Worm (Caenorhabditis elegans) whole organism, young adult: ENCODE data around the gene spe-6.

Experiments
- B0035.1 ChIP-seq: sonication (generic microtip); optimal IDR thresholded peaks from 2 replicates; lab custom pipeline; 2016; ENCODE audit warnings: missing genetic modification characterization, mild to moderate bottlenecking, missing compliant biosample characterization, missing genotype, missing genetic modification reagents
- B0261.1 ChIP-seq: sonication (generic microtip); optimal IDR thresholded peaks from 2 replicates; lab custom pipeline; 2016; ENCODE audit warnings: mild to moderate bottlenecking, missing genetic modification characterization, moderate library complexity, missing compliant biosample characterization
- B0336.3 ChIP-seq: fragments of 200-800 bp; sonication (Bioruptor generic); IDR thresholded peaks from 2 replicates; pipeline ENCODE4 v1.3.6; 2022; ENCODE audit warnings: missing genetic modification characterization, missing compliant biosample characterization
- C06A6.2 ChIP-seq: fragments of 200-800 bp; sonication (Bioruptor generic); conservative IDR thresholded peaks from 2 replicates; pipeline ENCODE4 v1.3.6; 2022; ENCODE audit warnings: missing genetic modification characterization, missing compliant biosample characterization
- D2030.7 ChIP-seq: fragments of 200-800 bp; sonication (Bioruptor generic); IDR thresholded peaks from 2 replicates; pipeline ENCODE4 v1.3.6; 2022; ENCODE audit warnings: missing genetic modification reagents, missing genetic modification characterization, missing compliant biosample characterization
- F22D6.2 ChIP-seq: sonication (generic microtip); optimal IDR thresholded peaks from 2 replicates; lab custom pipeline; 2016; ENCODE audit warnings: mild to moderate bottlenecking, missing genetic modification characterization, missing compliant biosample characterization
- F33H1.4 ChIP-seq: fragments of 200-800 bp; sonication (Bioruptor generic); IDR thresholded peaks from 2 replicates; pipeline ENCODE4 v1.3.6; 2022; ENCODE audit warnings: missing genetic modification reagents, missing genetic modification characterization, missing compliant biosample characterization
- K11D2.4 ChIP-seq: fragments of 200-800 bp; sonication (Bioruptor generic); IDR thresholded peaks from 2 replicates; pipeline ENCODE4 v1.3.6; 2022; ENCODE audit warnings: missing genetic modification reagents, missing genetic modification characterization, missing compliant biosample characterization
- T07F8.4 ChIP-seq: sonication (generic microtip); optimal IDR thresholded peaks from 2 replicates; lab custom pipeline; 2016; ENCODE audit warnings: mild to moderate bottlenecking, missing genetic modification characterization, moderate library complexity, missing compliant biosample characterization
- T26A5.8 ChIP-seq: sonication (generic microtip); optimal IDR thresholded peaks from 2 replicates; lab custom pipeline; 2016; ENCODE audit warnings: missing genetic modification characterization, missing compliant biosample characterization
- Y53F4B.3 ChIP-seq: fragments of 200-800 bp; sonication (Bioruptor generic); IDR thresholded peaks from 2 replicates; pipeline ENCODE4 v1.3.6; 2022; ENCODE audit warnings: missing genetic modification reagents, missing genetic modification characterization, missing compliant biosample characterization
- Y53G8AR.9 ChIP-seq: fragments of 200-800 bp; sonication (Bioruptor generic); conservative IDR thresholded peaks from 2 replicates; pipeline ENCODE4 v1.3.6; 2022; ENCODE audit warnings: missing genetic modification reagents, missing genetic modification characterization, missing compliant biosample characterization
- ama-1 ChIP-seq, 3 experiments: fragments of 150-350 bp in 1 of 3; sonication (generic microtip) in 2 of 3; optimal IDR thresholded peaks; 2 replicates each; lab custom pipeline; 2014 to 2018; ENCODE audit warnings: missing biosample characterization in 2 of 3, missing genetic modification characterization in 2 of 3, missing genetic modification reagents in 2 of 3
- aptf-3 ChIP-seq: fragments of 200-800 bp; sonication (Bioruptor generic); IDR thresholded peaks from 2 replicates; pipeline ENCODE4 v1.3.6; 2022; ENCODE audit warnings: missing genetic modification characterization, missing compliant biosample characterization
- attf-5 ChIP-seq: fragments of 200-800 bp; sonication (Bioruptor generic); optimal IDR thresholded peaks from 2 replicates; lab custom pipeline; 2018; ENCODE audit warnings: mild to moderate bottlenecking, missing genetic modification characterization, missing compliant biosample characterization
- bed-2 ChIP-seq: fragments of 200-800 bp; sonication (Bioruptor generic); IDR thresholded peaks from 2 replicates; pipeline ENCODE4 v1.3.6; 2022; ENCODE audit warnings: missing genetic modification reagents, missing genetic modification characterization, missing compliant biosample characterization
- cebp-1 ChIP-seq, 2 experiments: fragments of 200-800 bp in 1 of 2; sonication (Bioruptor generic) in 1 of 2; sonication (generic microtip) in 1 of 2; IDR thresholded peaks in 1 of 2; optimal IDR thresholded peaks in 1 of 2; 2 replicates each; pipeline versions ENCODE4 v1.3.6 to Lab custom; 2017 to 2022; ENCODE audit warnings: missing compliant biosample characterization in 2 of 2, missing genetic modification characterization in 2 of 2, mild to moderate bottlenecking in 1 of 2, missing genetic modification reagents in 1 of 2, moderate library complexity in 1 of 2
- cebp-2 ChIP-seq: fragments of 200-800 bp; sonication (Bioruptor generic); IDR thresholded peaks from 2 replicates; pipeline ENCODE4 v1.3.6; 2022; ENCODE audit warnings: missing genetic modification characterization, missing compliant biosample characterization
- ceh-100 ChIP-seq: fragments of 200-800 bp; sonication (Bioruptor generic); IDR thresholded peaks from 2 replicates; pipeline ENCODE4 v1.3.6; 2022; ENCODE audit warnings: missing genetic modification reagents, missing genetic modification characterization, missing compliant biosample characterization
- chd-7 ChIP-seq: sonication (generic microtip); optimal IDR thresholded peaks from 2 replicates; lab custom pipeline; 2016; ENCODE audit warnings: mild to moderate bottlenecking, missing genetic modification characterization, moderate library complexity, missing compliant biosample characterization
- die-1 ChIP-seq: sonication (generic microtip); optimal IDR thresholded peaks from 2 replicates; lab custom pipeline; 2016; ENCODE audit warnings: missing genotype, mild to moderate bottlenecking, missing genetic modification characterization, missing compliant biosample characterization
- dox-1 ChIP-seq: fragments of 200-800 bp; sonication (Bioruptor generic); IDR thresholded peaks from 2 replicates; pipeline ENCODE4 v1.3.6; 2022; ENCODE audit warnings: missing genetic modification reagents, missing genetic modification characterization, missing compliant biosample characterization
- dpff-1 ChIP-seq: sonication (generic microtip); optimal IDR thresholded peaks from 2 replicates; lab custom pipeline; 2017; ENCODE audit warnings: mild to moderate bottlenecking, missing genetic modification characterization, missing compliant biosample characterization
- dpl-1 ChIP-seq: fragments of 150-350 bp; optimal IDR thresholded peaks from 2 replicates; lab custom pipeline; 2014; ENCODE audit warnings: missing biosample characterization, missing genetic modification reagents, missing genetic modification characterization
- egl-18 ChIP-seq: fragments of 200-800 bp; sonication (Bioruptor generic); IDR thresholded peaks from 2 replicates; pipeline ENCODE4 v1.3.6; 2022; ENCODE audit warnings: missing genetic modification reagents, missing genetic modification characterization, missing compliant biosample characterization
- egrh-3 ChIP-seq: fragments of 200-800 bp; sonication (Bioruptor generic); IDR thresholded peaks from 2 replicates; pipeline ENCODE4 v1.3.6; 2022; ENCODE audit warnings: missing genetic modification reagents, missing genetic modification characterization, missing compliant biosample characterization
- him-1 ChIP-seq: sonication (generic microtip); optimal IDR thresholded peaks from 2 replicates; lab custom pipeline; 2016; ENCODE audit warnings: missing genotype, missing genetic modification reagents, missing genetic modification characterization, missing compliant biosample characterization
- hlh-26 ChIP-seq: fragments of 200-800 bp; sonication (Bioruptor generic); conservative IDR thresholded peaks from 2 replicates; pipeline ENCODE4 v1.3.6; 2022; ENCODE audit warnings: missing genetic modification reagents, missing genetic modification characterization, missing compliant biosample characterization
- hmg-1.2 ChIP-seq: fragments of 200-800 bp; sonication (Bioruptor generic); IDR thresholded peaks from 2 replicates; pipeline ENCODE4 v1.3.6; 2022; ENCODE audit warnings: missing genetic modification reagents, missing genetic modification characterization, missing compliant biosample characterization
- hsf-1 ChIP-seq: fragments of 200-800 bp; sonication (Bioruptor generic); IDR thresholded peaks from 2 replicates; pipeline ENCODE4 v1.3.6; 2022; ENCODE audit warnings: missing genetic modification reagents, missing genetic modification characterization, missing compliant biosample characterization
- lin-26 ChIP-seq: fragments of 200-800 bp; sonication (Bioruptor generic); IDR thresholded peaks from 2 replicates; pipeline ENCODE4 v1.3.6; 2022; ENCODE audit warnings: missing genetic modification reagents, missing genetic modification characterization, missing compliant biosample characterization
- lin-54 ChIP-seq: fragments of 200-800 bp; sonication (Bioruptor generic); optimal IDR thresholded peaks from 2 replicates; lab custom pipeline; 2018; ENCODE audit warnings: mild to moderate bottlenecking, missing genetic modification characterization, missing compliant biosample characterization
- lsl-1 ChIP-seq: fragments of 200-800 bp; sonication (Bioruptor generic); optimal IDR thresholded peaks from 2 replicates; lab custom pipeline; 2018; ENCODE audit warnings: mild to moderate bottlenecking, missing genetic modification characterization, moderate library complexity, missing compliant biosample characterization
- madf-10 ChIP-seq: sonication (generic microtip); optimal IDR thresholded peaks from 2 replicates; lab custom pipeline; 2016; ENCODE audit warnings: mild to moderate bottlenecking, missing genetic modification characterization, missing compliant biosample characterization
- madf-6 ChIP-seq: fragments of 200-800 bp; sonication (Bioruptor generic); IDR thresholded peaks from 2 replicates; pipeline ENCODE4 v1.3.6; 2022; ENCODE audit warnings: missing genetic modification reagents, missing genetic modification characterization, missing compliant biosample characterization
- madf-8 ChIP-seq: fragments of 200-800 bp; sonication (Bioruptor generic); conservative IDR thresholded peaks from 2 replicates; pipeline ENCODE4 v1.3.6; 2022; ENCODE audit warnings: missing genetic modification reagents, missing genetic modification characterization, missing compliant biosample characterization
- mxl-1 ChIP-seq: sonication (generic microtip); optimal IDR thresholded peaks from 2 replicates; lab custom pipeline; 2016; ENCODE audit warnings: missing genetic modification characterization, missing compliant biosample characterization
- nhr-80 ChIP-seq: sonication (generic microtip); optimal IDR thresholded peaks from 2 replicates; lab custom pipeline; 2016; ENCODE audit warnings: missing genetic modification characterization, missing compliant biosample characterization
- pbrm-1 ChIP-seq: fragments of 200-800 bp; sonication (Bioruptor generic); IDR thresholded peaks from 2 replicates; pipeline ENCODE4 v1.3.6; 2022; ENCODE audit warnings: missing genetic modification reagents, missing genetic modification characterization, missing compliant biosample characterization
- rpc-1 ChIP-seq, 2 experiments: fragments of 150-350 bp in 1 of 2; sonication (generic microtip) in 1 of 2; optimal IDR thresholded peaks; 2 replicates each; lab custom pipeline; 2014 to 2018; ENCODE audit warnings: missing biosample characterization in 1 of 2, missing genetic modification characterization in 1 of 2, missing genetic modification reagents in 1 of 2, missing genotype in 1 of 2
- snpc-3.4 ChIP-seq: sonication (generic microtip); optimal IDR thresholded peaks from 2 replicates; lab custom pipeline; 2017; ENCODE audit warnings: missing genetic modification characterization, mild to moderate bottlenecking, missing compliant biosample characterization, antibody characterized with exemption, moderate library complexity, missing genotype, missing genetic modification reagents
- snpc-4 ChIP-seq, 5 experiments: fragments of 150-350 bp in 1 of 5; sonication (generic microtip) in 4 of 5; optimal IDR thresholded peaks; 2 replicates each; lab custom pipeline; 2014 to 2018; ENCODE audit warnings: missing genetic modification characterization in 5 of 5, missing biosample characterization in 3 of 5, antibody characterized with exemption in 2 of 5, mild to moderate bottlenecking in 2 of 5, missing compliant biosample characterization in 2 of 5, missing genotype in 2 of 5, moderate library complexity in 2 of 5, missing genetic modification reagents in 1 of 5
- sptf-2 ChIP-seq: fragments of 200-800 bp; sonication (Bioruptor generic); optimal IDR thresholded peaks from 2 replicates; lab custom pipeline; 2018; ENCODE audit warnings: mild to moderate bottlenecking, missing genetic modification characterization, missing compliant biosample characterization
- zfh-2 ChIP-seq: fragments of 200-800 bp; sonication (Bioruptor generic); conservative IDR thresholded peaks from 2 replicates; pipeline ENCODE4 v1.3.6; 2022; ENCODE audit warnings: missing genetic modification reagents, missing genetic modification characterization, missing compliant biosample characterization
- zim-3 ChIP-seq: sonication (generic microtip); optimal IDR thresholded peaks from 2 replicates; lab custom pipeline; 2017; ENCODE audit warnings: mild to moderate bottlenecking, missing genetic modification characterization, moderate library complexity, missing compliant biosample characterization
- ztf-18 ChIP-seq: sonication (generic microtip); optimal IDR thresholded peaks from 2 replicates; lab custom pipeline; 2016; ENCODE audit warnings: missing genotype, mild to moderate bottlenecking, missing genetic modification characterization, missing compliant biosample characterization

The spe-6 gene

DNA sequence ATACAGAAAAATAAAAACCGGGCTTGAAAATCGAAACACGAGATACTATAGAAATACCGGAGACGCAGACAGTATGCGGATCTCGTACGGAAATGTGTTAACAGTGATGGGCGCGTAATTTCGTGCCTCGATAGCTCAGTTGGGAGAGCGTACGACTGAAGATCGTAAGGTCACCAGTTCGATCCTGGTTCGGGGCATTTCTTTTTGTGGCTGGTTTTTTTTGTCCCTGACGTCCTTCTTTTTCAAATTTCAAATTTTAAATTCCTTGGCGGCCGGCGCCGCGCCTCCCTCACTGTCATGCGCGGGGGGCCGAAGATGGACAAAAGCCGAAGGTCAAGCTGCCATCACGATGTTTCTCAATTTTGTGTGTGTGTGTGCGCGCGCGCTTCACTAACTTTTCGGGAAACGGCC is 49.4 kb downstream of the spe-6 start:
- no peak for TF ChIP-seq pbrm-1 (GFP tag; lab: Robert Waterston, UW)
- TF ChIP-seq sptf-2 (GFP tag; lab: Kevin White, UChicago): no peak
- 0 out of 2 replicates have a peak, but pooled peaks have one; percentile 6 for TF ChIP-seq egrh-3
- TF ChIP-seq madf-10: peak; percentile 9
- peak; percentile 35 for TF ChIP-seq mxl-1 (tag; lab: Kevin White, UChicago)
- peak; percentile 13 for TF ChIP-seq snpc-4 (GFP tag; optimal IDR thresholded peaks at IDR 0.05; lab: Kevin White, UChicago)
- no peak for TF ChIP-seq snpc-4 (tag; optimal IDR thresholded peaks at IDR 0.05; lab: Kevin White, UChicago)
- peak; percentile 68 for TF ChIP-seq snpc-3.4
- 0 out of 2 replicates have a peak, but pooled peaks have one; percentile 50 for TF ChIP-seq ceh-100 (GFP tag; lab: Robert Waterston, UW)
- TF ChIP-seq die-1 (tag; lab: Kevin White, UChicago): peak; percentile 77
- no peak for TF ChIP-seq aptf-3 (GFP tag; lab: Robert Waterston, UW)
- peak; percentile 67 for TF ChIP-seq Y53G8AR.9
- no peak for TF ChIP-seq hlh-26
- peak; percentile 6 for TF ChIP-seq attf-5 (GFP tag; lab: Kevin White, UChicago)
- peak; percentile 80 for TF ChIP-seq B0261.1 (tag; lab: Kevin White, UChicago)
- peak; percentile 45; the same call in 1 of the 2 replicates for TF ChIP-seq zfh-2 (GFP tag; lab: Robert Waterston, UW)
- 0 out of 2 replicates have a peak, but pooled peaks have one; percentile 23 for TF ChIP-seq madf-8 (GFP tag; lab: Robert Waterston, UW)
- TF ChIP-seq chd-7 (tag; lab: Kevin White, UChicago): peak; percentile 29
- peak; percentile 82 for TF ChIP-seq him-1
- no peak for TF ChIP-seq bed-2 (GFP tag; lab: Robert Waterston, UW)
- TF ChIP-seq dox-1: peak; percentile 62
- TF ChIP-seq hsf-1 (GFP tag; lab: Robert Waterston, UW): 0 out of 2 replicates have a peak, but pooled peaks have one; percentile 6
- TF ChIP-seq D2030.7: peak; percentile 61
- peak; percentile 70 for TF ChIP-seq rpc-1 (optimal IDR thresholded peaks at IDR 0.05; lab: Kevin White, UChicago)
- TF ChIP-seq rpc-1 (tag; optimal IDR thresholded peaks at IDR 0.05; lab: Kevin White, UChicago): peak; percentile 82
- 0 out of 2 replicates have a peak, but pooled peaks have one; percentile 67 for TF ChIP-seq cebp-2 (GFP tag; lab: Robert Waterston, UW)
- peak; percentile 58 for TF ChIP-seq ztf-18
- no peak for TF ChIP-seq zim-3 (tag; lab: Kevin White, UChicago)
- TF ChIP-seq nhr-80 (tag; lab: Kevin White, UChicago): peak; percentile 10
- TF ChIP-seq B0336.3 (GFP tag; lab: Robert Waterston, UW): no peak
- 0 out of 2 replicates have a peak, but pooled peaks have one; percentile 14 for TF ChIP-seq F33H1.4 (GFP tag; lab: Robert Waterston, UW)
- no peak for TF ChIP-seq dpff-1 (tag; lab: Kevin White, UChicago)
- TF ChIP-seq madf-6 (GFP tag; lab: Robert Waterston, UW): peak; percentile 54; the same call in 1 of the 2 replicates
- 0 out of 2 replicates have a peak, but pooled peaks have one; percentile 43 for TF ChIP-seq egl-18 (GFP tag; lab: Robert Waterston, UW)
- TF ChIP-seq C06A6.2: peak; percentile 43; the same call in 1 of the 2 replicates
- no peak for TF ChIP-seq T26A5.8 (tag; lab: Kevin White, UChicago)
- TF ChIP-seq Y53F4B.3 (GFP tag; lab: Robert Waterston, UW): no peak
- TF ChIP-seq lin-26: peak; percentile 79; the same call in 1 of the 2 replicates
- TF ChIP-seq lin-54 (GFP tag; lab: Kevin White, UChicago): peak; percentile 0
- TF ChIP-seq lsl-1 (GFP tag; lab: Kevin White, UChicago): peak; percentile 18
- no peak for TF ChIP-seq F22D6.2 (tag; lab: Kevin White, UChicago)
- no peak for TF ChIP-seq B0035.1 (tag; lab: Kevin White, UChicago)
- no peak for TF ChIP-seq K11D2.4
- no peak for TF ChIP-seq cebp-1 (GFP tag; IDR thresholded peaks at IDR 0.05; lab: Robert Waterston, UW)
- no peak for TF ChIP-seq cebp-1 (tag; optimal IDR thresholded peaks at IDR 0.05; lab: Kevin White, UChicago)
- TF ChIP-seq hmg-1.2 (GFP tag; lab: Robert Waterston, UW): peak; percentile 96
- no peak for TF ChIP-seq dpl-1
- peak; percentile 11 for TF ChIP-seq T07F8.4 (tag; lab: Kevin White, UChicago)
- TF ChIP-seq ama-1 (optimal IDR thresholded peaks at IDR 0.05; lab: Kevin White, UChicago): no peak
- TF ChIP-seq ama-1 (GFP tag; optimal IDR thresholded peaks at IDR 0.05; lab: Kevin White, UChicago): peak in 1 of 2 experiments; percentile 51
